Worm (Caenorhabditis elegans): Measurements from ENCODE around the gene sra-7.

sra-7 gene

DNA sequence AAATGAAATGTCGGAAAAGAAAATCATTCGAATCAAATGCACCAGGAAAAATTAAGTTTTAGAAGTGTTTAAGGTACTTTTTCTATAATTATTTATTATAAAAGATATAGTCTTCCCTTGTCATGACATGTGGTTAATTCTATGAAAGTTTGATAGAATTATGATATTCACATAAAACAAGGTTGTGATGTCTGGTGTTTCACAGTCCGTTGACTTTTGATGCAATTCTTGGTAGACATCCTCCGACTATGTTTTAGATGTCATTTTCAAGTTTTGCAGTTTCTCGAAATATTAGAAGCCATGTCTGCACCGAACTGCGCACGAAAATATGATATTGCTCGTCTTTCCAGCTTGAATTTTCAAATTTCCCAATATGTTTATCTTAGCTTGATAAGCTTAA is at the start of gene sra-7:
Gene sra-7 (plus strand): TSS at position 301 of the 400 bp plus-strand sequence.
- no peak for TF ChIP-seq him-1 (tag; optimal IDR thresholded peaks at IDR 0.05)
- TF ChIP-seq W03F9.2 (tag; optimal IDR thresholded peaks at IDR 0.05), result no peak
- TF ChIP-seq dao-5 (tag; optimal IDR thresholded peaks at IDR 0.05), result no peak

DNA sequence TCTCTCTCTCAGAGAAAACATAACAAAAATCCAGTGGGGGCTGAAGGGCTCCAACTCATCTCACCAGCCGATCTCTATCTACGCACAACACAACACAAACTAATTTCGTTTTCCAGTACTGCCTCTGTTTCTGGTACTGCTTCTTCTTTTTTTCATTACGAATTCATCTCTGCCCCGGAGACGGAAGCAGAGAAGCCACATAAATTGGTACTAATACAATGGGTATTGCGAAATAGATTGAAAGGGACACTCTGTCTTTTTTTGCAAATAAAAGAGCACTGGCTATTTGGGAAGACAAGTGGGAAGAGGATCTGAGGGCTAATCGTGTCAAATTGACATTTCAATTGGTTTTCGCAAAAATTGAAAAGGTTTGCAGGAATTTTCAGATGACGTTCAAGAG is 47.2 kb upstream of the sra-7 start:
- TF ChIP-seq him-1 (tag; optimal IDR thresholded peaks at IDR 0.05) (no peak), dao-5 (tag; optimal IDR thresholded peaks at IDR 0.05) (no peak), W03F9.2 (tag; optimal IDR thresholded peaks at IDR 0.05) (no peak)

- TF ChIP-seq W03F9.2 (tag; optimal IDR thresholded peaks at IDR 0.05) (no peak), dao-5 (tag; optimal IDR thresholded peaks at IDR 0.05) (no peak), him-1 (tag; optimal IDR thresholded peaks at IDR 0.05) (no peak)
Observed at ce11 chrII:9498589-9498988, 45.9 kb upstream of the sra-7 start.

ce11 chrII:9500926-9501325 is 43.6 kb upstream of the sra-7 start:
- no peak for TF ChIP-seq W03F9.2 (tag; optimal IDR thresholded peaks at IDR 0.05)
- TF ChIP-seq dao-5 (tag; optimal IDR thresholded peaks at IDR 0.05), result no peak
- no peak for TF ChIP-seq him-1 (tag; optimal IDR thresholded peaks at IDR 0.05)

ce11 chrII:9501955-9502354 is 42.5 kb upstream of the sra-7 start:
- TF ChIP-seq dao-5 (tag; optimal IDR thresholded peaks at IDR 0.05) (no peak), him-1 (tag; optimal IDR thresholded peaks at IDR 0.05) (no peak), W03F9.2 (tag; optimal IDR thresholded peaks at IDR 0.05) (no peak)

DNA sequence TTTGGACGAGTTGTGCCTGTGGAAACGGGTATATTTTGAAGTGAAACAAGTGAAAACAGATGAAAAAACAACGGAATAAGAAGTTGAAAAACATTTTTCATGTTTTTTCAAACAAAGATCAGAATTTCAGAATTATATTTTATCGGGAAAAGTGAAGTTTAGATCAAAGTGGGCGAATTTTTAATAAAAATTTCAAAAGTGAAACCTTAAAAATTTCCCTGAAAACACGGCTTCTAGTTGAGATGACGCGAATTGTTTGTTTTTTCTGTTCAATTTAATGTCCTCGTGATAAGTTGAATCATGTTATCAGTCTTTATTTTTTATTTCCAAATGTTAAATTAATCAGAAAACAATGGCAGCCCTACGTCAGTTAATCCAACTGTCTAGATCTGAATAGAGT is 37.3 kb upstream of the sra-7 start, which contains the start of gene gcy-3:
Gene gcy-3 (minus strand): TSS at position 101 of the 400 bp plus-strand sequence.
- TF ChIP-seq dao-5 (tag; optimal IDR thresholded peaks at IDR 0.05), result no peak
- no peak for TF ChIP-seq him-1 (tag; optimal IDR thresholded peaks at IDR 0.05)
- no peak for TF ChIP-seq W03F9.2 (tag; optimal IDR thresholded peaks at IDR 0.05)

DNA sequence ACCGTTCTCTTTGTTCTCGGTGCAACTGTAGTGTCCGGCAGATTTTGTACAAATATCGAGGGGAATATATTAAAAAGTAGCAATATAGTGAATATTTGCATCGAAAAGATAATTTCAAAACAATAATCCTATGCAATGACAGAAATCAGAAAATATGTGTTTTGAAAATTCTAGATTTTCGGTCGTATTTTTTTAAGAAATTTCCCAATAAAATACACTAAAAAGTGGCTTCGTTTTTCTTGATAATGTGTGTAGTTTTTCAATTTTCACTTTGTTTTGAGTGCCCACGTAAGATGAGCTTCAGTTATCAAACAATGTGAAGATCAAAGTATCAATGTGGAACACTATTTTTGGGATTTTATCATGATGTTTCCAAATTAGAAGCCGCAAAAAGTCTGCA is 27.6 kb upstream of the sra-7 start, which contains the start of gene gcy-1:
Gene gcy-1 (minus strand): TSS at position 101 of the 400 bp plus-strand sequence.
- TF ChIP-seq W03F9.2 (tag; optimal IDR thresholded peaks at IDR 0.05) (no peak), dao-5 (tag; optimal IDR thresholded peaks at IDR 0.05) (no peak), him-1 (tag; optimal IDR thresholded peaks at IDR 0.05) (no peak)

- TF ChIP-seq dao-5 (tag; optimal IDR thresholded peaks at IDR 0.05) (no peak), W03F9.2 (tag; optimal IDR thresholded peaks at IDR 0.05) (no peak), him-1 (tag; optimal IDR thresholded peaks at IDR 0.05) (no peak)
Observed at ce11 chrII:9518781-9519180, 25.7 kb upstream of the sra-7 start, which contains the start of the genes sfxn-1.1 and AH6.3. Gene sfxn-1.1 (minus strand): TSS chrII:9518881. Gene AH6.3 (plus strand): TSS chrII:9519055.

DNA sequence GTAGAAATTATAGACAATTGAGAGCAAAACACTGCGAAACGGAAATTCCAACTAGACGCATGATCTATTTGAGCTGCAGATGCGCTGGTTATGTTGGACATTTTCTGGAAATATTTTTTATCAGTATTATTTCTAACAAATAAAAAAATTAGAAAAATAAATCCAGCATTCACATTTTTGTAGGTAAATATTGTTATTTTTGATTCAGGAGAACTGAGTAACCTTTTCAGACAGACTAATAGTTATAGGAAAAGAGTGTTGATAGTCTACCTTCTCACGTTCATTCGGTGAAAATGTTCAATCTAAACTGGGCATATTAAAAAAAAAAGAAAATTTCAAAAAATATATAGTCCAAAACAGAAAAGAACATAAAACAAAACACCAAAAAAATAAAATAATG is 22.9 kb upstream of the sra-7 start, which contains the start of gene sra-1:
Gene sra-1 (minus strand): TSS at position 101 of the 400 bp plus-strand sequence.
- no peak for TF ChIP-seq him-1 (tag; optimal IDR thresholded peaks at IDR 0.05)
- no peak for TF ChIP-seq dao-5 (tag; optimal IDR thresholded peaks at IDR 0.05)
- no peak for TF ChIP-seq W03F9.2 (tag; optimal IDR thresholded peaks at IDR 0.05)

ce11 chrII:9522986-9523385 is 21.5 kb upstream of the sra-7 start, which contains the start of gene AH6.17:
Gene AH6.17 (plus strand): TSS chrII:9523170.
- no peak for TF ChIP-seq him-1 (tag; optimal IDR thresholded peaks at IDR 0.05)
- no peak for TF ChIP-seq dao-5 (tag; optimal IDR thresholded peaks at IDR 0.05)
- TF ChIP-seq W03F9.2 (tag; optimal IDR thresholded peaks at IDR 0.05), result no peak

DNA sequence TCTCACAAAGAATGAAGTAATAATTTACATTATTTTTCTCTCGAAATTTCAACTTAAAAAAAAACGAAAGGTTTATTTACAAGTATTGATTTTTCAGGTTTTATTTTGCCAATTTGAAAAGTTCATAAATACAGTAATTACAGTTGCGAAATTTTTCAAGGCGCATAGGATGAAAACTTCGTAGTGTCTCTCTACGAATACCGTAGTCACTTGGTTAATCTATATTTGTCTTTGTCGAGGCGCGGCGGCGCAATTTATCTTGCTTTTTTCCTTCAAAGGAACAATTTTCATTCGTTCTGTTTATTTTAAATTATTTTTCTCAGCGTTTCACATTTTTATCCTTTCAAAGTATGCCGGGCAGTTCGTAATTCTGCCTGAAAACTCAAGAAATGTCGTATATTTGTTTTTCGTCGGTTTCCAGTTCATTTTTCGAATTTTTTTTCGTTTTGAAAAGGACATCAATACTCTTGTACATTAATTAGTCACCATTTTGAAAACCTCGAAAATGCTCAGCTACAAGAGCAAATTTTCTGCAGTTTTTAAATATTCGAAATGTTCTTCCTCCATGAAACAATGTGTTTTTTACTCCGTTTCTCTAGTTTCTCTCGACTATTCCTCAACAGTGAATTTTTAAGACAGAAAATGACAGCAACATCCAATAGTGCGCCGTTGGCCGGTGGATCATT is 20.8 kb upstream of the sra-7 start, which contains the start of gene mex-6:
Gene mex-6 (plus strand): TSS at position 636 of the 686 bp plus-strand sequence.
- TF ChIP-seq dao-5 (tag; optimal IDR thresholded peaks at IDR 0.05) (no peak), him-1 (tag; optimal IDR thresholded peaks at IDR 0.05) (no peak), W03F9.2 (tag; optimal IDR thresholded peaks at IDR 0.05) (no peak)

ce11 chrII:9528480-9528879 is 16.0 kb upstream of the sra-7 start, which contains the start of gene sra-2:
Gene sra-2 (plus strand): TSS chrII:9528780.
- TF ChIP-seq dao-5 (tag; optimal IDR thresholded peaks at IDR 0.05), result no peak

ce11 chrII:9532011-9532410 is 12.5 kb upstream of the sra-7 start, which contains the start of gene sra-9:
Gene sra-9 (plus strand): TSS chrII:9532311.
- TF ChIP-seq dao-5 (tag; optimal IDR thresholded peaks at IDR 0.05) (no peak), W03F9.2 (tag; optimal IDR thresholded peaks at IDR 0.05) (no peak), him-1 (tag; optimal IDR thresholded peaks at IDR 0.05) (no peak)

DNA sequence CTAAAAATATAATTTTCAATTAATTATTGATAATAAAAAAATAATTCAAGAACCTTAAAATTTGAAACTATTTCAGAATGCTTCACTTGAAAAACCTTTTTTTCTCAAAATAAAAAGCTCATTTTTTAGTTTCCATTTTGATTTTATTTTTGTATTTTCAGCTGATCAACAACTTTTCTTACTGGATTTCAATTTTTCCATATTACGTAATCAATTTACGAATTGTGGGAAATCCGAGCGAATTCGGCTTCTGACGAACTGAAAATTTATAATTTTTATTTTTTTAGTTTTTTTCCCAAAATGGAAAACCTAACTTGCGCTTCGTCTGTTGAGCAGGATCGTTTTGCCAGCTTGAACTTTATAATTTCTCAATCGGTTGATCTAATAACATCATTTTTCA is 7.1 kb upstream of the sra-7 start, which contains the start of gene sra-8:
Gene sra-8 (plus strand): TSS at position 301 of the 400 bp plus-strand sequence.
- TF ChIP-seq dao-5 (tag; optimal IDR thresholded peaks at IDR 0.05), result no peak
- TF ChIP-seq W03F9.2 (tag; optimal IDR thresholded peaks at IDR 0.05), result no peak
- TF ChIP-seq him-1 (tag; optimal IDR thresholded peaks at IDR 0.05), result no peak
